Fruit fly (Drosophila melanogaster): ENCODE measurements around the gene Atg4a.

Gene Atg4a

dm6 chr2L:1062473-1063363 lies 18.0 kb upstream of the Atg4a start (continued):
- TF ChIP-seq CG4360 (GFP tag; IDR thresholded peaks at IDR 0.05) (peak; percentile 52; the same call in 1 of the 2 replicates), CG11093 (GFP tag; IDR thresholded peaks at IDR 0.05) (0 out of 3 replicates have a peak, but pooled peaks have one; percentile 41), Hr78 (GFP tag; optimal IDR thresholded peaks at IDR 0.05) (no peak), CG15514 (GFP tag; optimal IDR thresholded peaks at IDR 0.05) (no peak), CG43689 (GFP tag; IDR thresholded peaks at IDR 0.05) (no peak), tin (GFP tag; optimal IDR thresholded peaks at IDR 0.05) (peak; percentile 43), Myb (GFP tag; optimal IDR thresholded peaks at IDR 0.05) (peak; percentile 1), Nf-YC (tag; optimal IDR thresholded peaks at IDR 0.05) (no peak), CG10431 (GFP tag; optimal IDR thresholded peaks at IDR 0.05) (no peak), CG16815 (GFP tag; optimal IDR thresholded peaks at IDR 0.05) (peak; percentile 78), PHDP (tag; optimal IDR thresholded peaks at IDR 0.05) (peak; percentile 30), gcm2 (GFP tag; optimal IDR thresholded peaks at IDR 0.05) (no peak), ash1 (GFP tag; optimal IDR thresholded peaks at IDR 0.05) (no peak), Sox102F (GFP tag; optimal IDR thresholded peaks at IDR 0.05) (peak; percentile 21), CG2120 (GFP tag; optimal IDR thresholded peaks at IDR 0.05) (no peak), E2f2 (GFP tag; IDR thresholded peaks at IDR 0.05) (0 out of 2 replicates have a peak, but pooled peaks have one; percentile 12), Gug (GFP tag; IDR thresholded peaks at IDR 0.05) (no peak), CG17612 (GFP tag; IDR thresholded peaks at IDR 0.05) (no peak), CG3281 (GFP tag; optimal IDR thresholded peaks at IDR 0.05) (no peak), amos (GFP tag; IDR thresholded peaks at IDR 0.05; ENCODE audit: partially characterized antibody) (no peak), nmo (GFP tag; optimal IDR thresholded peaks at IDR 0.05) (peak; percentile 60), lbe (GFP tag; optimal IDR thresholded peaks at IDR 0.05) (peak; percentile 40), CG6654 (GFP tag; optimal IDR thresholded peaks at IDR 0.05) (no peak), gem (tag; optimal IDR thresholded peaks at IDR 0.05) (peak; percentile 71), Fer3 (tag; optimal IDR thresholded peaks at IDR 0.05) (no peak), Ssrp (tag; optimal IDR thresholded peaks at IDR 0.05) (peak; percentile 47), CG3407 (GFP tag; optimal IDR thresholded peaks at IDR 0.05) (peak; percentile 18), C15 (GFP tag; IDR thresholded peaks at IDR 0.05) (no peak), CG31365 (tag; optimal IDR thresholded peaks at IDR 0.05) (no peak), CG8944 (GFP tag; optimal IDR thresholded peaks at IDR 0.05) (no peak), crol (GFP tag; IDR thresholded peaks at IDR 0.05) (peak; percentile 64; the same call in 1 of the 2 replicates), MBD-R2 (GFP tag; IDR thresholded peaks at IDR 0.05) (no peak), CG4282 (GFP tag; optimal IDR thresholded peaks at IDR 0.05) (no peak), CG8765 (GFP tag; IDR thresholded peaks at IDR 0.05) (no peak), Atf3 (GFP tag; optimal IDR thresholded peaks at IDR 0.05) (no peak), pros (GFP tag; optimal IDR thresholded peaks at IDR 0.05) (peak; percentile 86), Sox100B (GFP tag; optimal IDR thresholded peaks at IDR 0.05) (peak; percentile 21), sug (tag; optimal IDR thresholded peaks at IDR 0.05) (no peak), sc (optimal IDR thresholded peaks at IDR 0.05) (no peak), sc (GFP tag; optimal IDR thresholded peaks at IDR 0.05) (peak; percentile 47), Deaf1 (tag; optimal IDR thresholded peaks at IDR 0.05) (no peak), CG11723 (GFP tag; optimal IDR thresholded peaks at IDR 0.05) (peak; percentile 24), pita (GFP tag; optimal IDR thresholded peaks at IDR 0.05) (no peak), twi (tag; optimal IDR thresholded peaks at IDR 0.05) (peak; percentile 94), Adf1 (GFP tag; IDR thresholded peaks at IDR 0.05) (no peak), CG15269 (tag; optimal IDR thresholded peaks at IDR 0.05) (peak; percentile 22), CG6765 (GFP tag; optimal IDR thresholded peaks at IDR 0.05) (no peak), HLH4C (GFP tag; IDR thresholded peaks at IDR 0.05; ENCODE audit: partially characterized antibody) (no peak), maf-S (GFP tag; optimal IDR thresholded peaks at IDR 0.05) (no peak)

Data from whole organism, embryonic.